Fruit fly (Drosophila melanogaster) whole organism, embryonic: ENCODE data around the gene mRpL30.

Experiments
- ATbp ChIP-seq: fragments of 200-800 bp; sonication (Bioruptor generic); optimal IDR thresholded peaks from 2 replicates; lab custom pipeline; 2017; ENCODE audit warnings: missing biosample characterization, mild to moderate bottlenecking, missing genetic modification characterization, missing genetic modification reagents
- Atf6 ChIP-seq: fragments of 200-800 bp; sonication (Bioruptor generic); IDR thresholded peaks from 2 replicates; pipeline ENCODE4 v1.3.6; 2022; ENCODE audit warnings: missing biosample characterization, missing genetic modification characterization
- C15 ChIP-seq: fragments of 200-800 bp; sonication (Bioruptor generic); IDR thresholded peaks from 3 replicates; pipeline ENCODE4 v1.3.6; 2022; ENCODE audit warnings: missing biosample characterization, missing genetic modification characterization
- CG10267 ChIP-seq: fragments of 200-800 bp; sonication (Bioruptor generic); optimal IDR thresholded peaks from 2 replicates; lab custom pipeline; 2018; ENCODE audit warnings: missing biosample characterization, mild to moderate bottlenecking, missing genetic modification characterization, moderate library complexity
- CG10321 ChIP-seq: fragments of 200-800 bp; sonication (Bioruptor generic); IDR thresholded peaks from 2 replicates; pipeline ENCODE4 v1.3.6; 2022; ENCODE audit warnings: missing biosample characterization, missing genetic modification characterization
- CG11456 ChIP-seq: fragments of 200-800 bp; sonication (Bioruptor generic); IDR thresholded peaks from 3 replicates; pipeline ENCODE4 v1.3.6; 2022; ENCODE audit warnings: missing biosample characterization, missing genetic modification characterization
- CG11504 ChIP-seq: fragments of 200-800 bp; sonication (Bioruptor generic); optimal IDR thresholded peaks from 3 replicates; lab custom pipeline; 2019; ENCODE audit warnings: missing biosample characterization, mild to moderate bottlenecking, missing genetic modification characterization, moderate library complexity
- CG12236 ChIP-seq: fragments of 200-800 bp; sonication (Bioruptor generic); optimal IDR thresholded peaks from 2 replicates; lab custom pipeline; 2016; ENCODE audit warnings: missing biosample characterization, missing genetic modification characterization
- CG12299 ChIP-seq: fragments of 200-800 bp; sonication (Bioruptor generic); optimal IDR thresholded peaks from 2 replicates; lab custom pipeline; 2018; ENCODE audit warnings: missing biosample characterization, mild to moderate bottlenecking, missing genetic modification characterization
- CG12744 ChIP-seq: fragments of 200-800 bp; sonication (Bioruptor generic); optimal IDR thresholded peaks from 2 replicates; lab custom pipeline; 2016; ENCODE audit warnings: missing biosample characterization, missing genetic modification characterization
- CG13287 ChIP-seq: fragments of 200-800 bp; sonication (Bioruptor generic); IDR thresholded peaks from 2 replicates; pipeline ENCODE4 v1.3.6; 2022; ENCODE audit warnings: missing biosample characterization, missing genetic modification characterization; ENCODE audit not compliant: partially characterized antibody
- CG14710 ChIP-seq: fragments of 200-800 bp; sonication (Bioruptor generic); optimal IDR thresholded peaks from 3 replicates; lab custom pipeline; 2019; ENCODE audit warnings: missing biosample characterization, mild to moderate bottlenecking, missing genetic modification characterization, moderate library complexity
- CG15696 ChIP-seq: fragments of 200-800 bp; sonication (Bioruptor generic); optimal IDR thresholded peaks from 2 replicates; lab custom pipeline; 2019; ENCODE audit warnings: missing biosample characterization, mild to moderate bottlenecking, missing genetic modification characterization, moderate library complexity
- CG2712 ChIP-seq: fragments of 200-800 bp; optimal IDR thresholded peaks from 3 replicates; lab custom pipeline; 2019; ENCODE audit warnings: missing biosample characterization, mild to moderate bottlenecking, missing genetic modification characterization, moderate library complexity
- CG30020 ChIP-seq: fragments of 200-800 bp; optimal IDR thresholded peaks from 2 replicates; lab custom pipeline; 2019; ENCODE audit warnings: missing biosample characterization, mild to moderate bottlenecking, missing genetic modification characterization, moderate library complexity
- CG31224 ChIP-seq: fragments of 200-800 bp; sonication (Bioruptor generic); IDR thresholded peaks from 2 replicates; pipeline ENCODE4 v1.3.6; 2022; ENCODE audit warnings: missing biosample characterization, missing genetic modification characterization
- CG32767 ChIP-seq: fragments of 200-800 bp; sonication (Bioruptor generic); IDR thresholded peaks from 2 replicates; pipeline ENCODE4 v1.3.6; 2022; ENCODE audit warnings: missing biosample characterization, missing genetic modification characterization
- CG6254 ChIP-seq: fragments of 200-800 bp; sonication (Bioruptor generic); optimal IDR thresholded peaks from 3 replicates; lab custom pipeline; 2017; ENCODE audit warnings: mild to moderate bottlenecking, missing biosample characterization, missing genetic modification reagents, missing genetic modification characterization
- CG8089 ChIP-seq: fragments of 200-800 bp; sonication (Bioruptor generic); optimal IDR thresholded peaks from 3 replicates; lab custom pipeline; 2016; ENCODE audit warnings: missing biosample characterization, missing genetic modification characterization
- CG8924 ChIP-seq: fragments of 200-800 bp; optimal IDR thresholded peaks from 3 replicates; lab custom pipeline; 2019; ENCODE audit warnings: missing biosample characterization, mild to moderate bottlenecking, missing genetic modification characterization, moderate library complexity
- CkIIα-i1 ChIP-seq: fragments of 200-800 bp; sonication (Bioruptor generic); IDR thresholded peaks from 2 replicates; pipeline ENCODE4 v1.3.6; 2022; ENCODE audit warnings: missing biosample characterization, missing genetic modification characterization
- CoRest ChIP-seq: fragments of 200-800 bp; sonication (Bioruptor generic); optimal IDR thresholded peaks from 3 replicates; lab custom pipeline; 2018; ENCODE audit warnings: missing biosample characterization, mild to moderate bottlenecking, missing genetic modification characterization, moderate library complexity
- E2f2 ChIP-seq: fragments of 200-800 bp; sonication (Bioruptor generic); IDR thresholded peaks from 2 replicates; pipeline ENCODE4 v1.3.6; 2022; ENCODE audit warnings: missing biosample characterization, missing genetic modification characterization
- HmgD ChIP-seq: fragments of 200-800 bp; sonication (Bioruptor generic); optimal IDR thresholded peaks from 3 replicates; lab custom pipeline; 2016; ENCODE audit warnings: missing biosample characterization, missing genetic modification characterization
- Hr51 ChIP-seq, 2 experiments: fragments of 200-800 bp; sonication (Bioruptor generic); optimal IDR thresholded peaks; 2 replicates in 1 of 2; 3 replicates in 1 of 2; lab custom pipeline; 2016 to 2018; ENCODE audit warnings: missing biosample characterization in 2 of 2, missing genetic modification characterization in 2 of 2, mild to moderate bottlenecking in 1 of 2, moderate library complexity in 1 of 2
- NC2α ChIP-seq: fragments of 200-800 bp; sonication (Bioruptor generic); optimal IDR thresholded peaks from 2 replicates; lab custom pipeline; 2016; ENCODE audit warnings: missing biosample characterization, missing genetic modification characterization
- Nf-YC ChIP-seq: fragments of 200-800 bp; optimal IDR thresholded peaks from 3 replicates; lab custom pipeline; 2019; ENCODE audit warnings: missing biosample characterization, mild to moderate bottlenecking, missing genetic modification characterization, moderate library complexity
- Rx ChIP-seq: fragments of 200-800 bp; sonication (Bioruptor generic); IDR thresholded peaks from 2 replicates; pipeline ENCODE4 v1.3.6; 2022; ENCODE audit warnings: missing biosample characterization, missing genetic modification characterization
- Stat92E ChIP-seq, 3 experiments: fragments of >200 bp in 2 of 3; fragments of 200-800 bp in 1 of 3; sonication (Bioruptor generic) in 1 of 3; optimal IDR thresholded peaks; 2 replicates each; lab custom pipeline; 2017 to 2019; ENCODE audit warnings: missing biosample characterization in 3 of 3, missing genetic modification characterization in 3 of 3, mild to moderate bottlenecking in 1 of 3, moderate library complexity in 1 of 3
- Vsx1 ChIP-seq: fragments of 200-800 bp; sonication (Bioruptor generic); optimal IDR thresholded peaks from 2 replicates; lab custom pipeline; 2017; ENCODE audit warnings: missing biosample characterization, mild to moderate bottlenecking, missing genetic modification characterization, missing genetic modification reagents
- ara ChIP-seq: fragments of 200-800 bp; sonication (Bioruptor generic); IDR thresholded peaks from 2 replicates; pipeline ENCODE4 v1.3.6; 2022; ENCODE audit warnings: missing biosample characterization, missing genetic modification characterization
- bbx ChIP-seq: fragments of 200-800 bp; sonication (Bioruptor generic); IDR thresholded peaks from 2 replicates; pipeline ENCODE4 v1.3.6; 2022; ENCODE audit warnings: missing biosample characterization, missing genetic modification characterization; ENCODE audit not compliant: partially characterized antibody
- bsh ChIP-seq, 2 experiments: fragments of 200-800 bp; sonication (Bioruptor generic); optimal IDR thresholded peaks; 2 replicates each; lab custom pipeline; 2017 to 2018; ENCODE audit warnings: mild to moderate bottlenecking in 2 of 2, missing biosample characterization in 2 of 2, missing genetic modification characterization in 2 of 2, moderate library complexity in 1 of 2
- cato ChIP-seq: fragments of 200-800 bp; sonication (Bioruptor generic); optimal IDR thresholded peaks from 2 replicates; lab custom pipeline; 2016; ENCODE audit warnings: missing biosample characterization, missing genetic modification characterization, borderline replicate concordance
- chm ChIP-seq: fragments of 200-800 bp; sonication (Bioruptor generic); IDR thresholded peaks from 2 replicates; pipeline ENCODE4 v1.3.6; 2022; ENCODE audit warnings: missing biosample characterization, missing genetic modification characterization
- fu2 ChIP-seq: fragments of 200-800 bp; sonication (Bioruptor generic); optimal IDR thresholded peaks from 2 replicates; lab custom pipeline; 2016; ENCODE audit warnings: missing biosample characterization, missing genetic modification characterization
- hb ChIP-seq: fragments of 200-800 bp; sonication (Bioruptor generic); IDR thresholded peaks from 3 replicates; pipeline ENCODE4 v1.3.6; 2022; ENCODE audit warnings: missing biosample characterization, missing genetic modification characterization; ENCODE audit not compliant: partially characterized antibody
- seq ChIP-seq: fragments of 200-800 bp; sonication (Bioruptor generic); IDR thresholded peaks from 2 replicates; pipeline ENCODE4 v1.3.6; 2022; ENCODE audit warnings: missing biosample characterization, missing genetic modification characterization
- shn ChIP-seq: fragments of 200-800 bp; sonication (Bioruptor generic); optimal IDR thresholded peaks from 3 replicates; lab custom pipeline; 2016; ENCODE audit warnings: missing biosample characterization, missing genetic modification characterization
- sna ChIP-seq: fragments of 200-800 bp; sonication (Bioruptor generic); IDR thresholded peaks from 2 replicates; pipeline ENCODE4 v1.3.6; 2022; ENCODE audit warnings: missing biosample characterization, missing genetic modification characterization; ENCODE audit not compliant: partially characterized antibody
- sr ChIP-seq: fragments of 200-800 bp; sonication (Bioruptor generic); IDR thresholded peaks from 3 replicates; pipeline ENCODE4 v1.3.6; 2022; ENCODE audit warnings: missing biosample characterization, missing genetic modification characterization
- tio ChIP-seq: fragments of 200-800 bp; sonication (Bioruptor generic); optimal IDR thresholded peaks from 2 replicates; lab custom pipeline; 2017; ENCODE audit warnings: missing biosample characterization, missing genetic modification characterization, inconsistent platforms
- toy ChIP-seq: fragments of 200-800 bp; sonication (Bioruptor generic); IDR thresholded peaks from 2 replicates; pipeline ENCODE4 v1.3.6; 2022; ENCODE audit warnings: missing biosample characterization, missing genetic modification characterization
- trem ChIP-seq: fragments of 200-800 bp; optimal IDR thresholded peaks from 3 replicates; lab custom pipeline; 2019; ENCODE audit warnings: missing biosample characterization, mild to moderate bottlenecking, missing genetic modification characterization, moderate library complexity
- unc-4 ChIP-seq: fragments of 200-800 bp; sonication (Bioruptor generic); IDR thresholded peaks from 2 replicates; pipeline ENCODE4 v1.3.6; 2022; ENCODE audit warnings: missing biosample characterization, missing genetic modification characterization; ENCODE audit not compliant: partially characterized antibody
- wek ChIP-seq: fragments of 200-800 bp; sonication (Bioruptor generic); optimal IDR thresholded peaks from 3 replicates; lab custom pipeline; 2018; ENCODE audit warnings: missing biosample characterization, mild to moderate bottlenecking, missing genetic modification characterization, moderate library complexity
- zen2 ChIP-seq: fragments of 200-800 bp; sonication (Bioruptor generic); IDR thresholded peaks from 3 replicates; pipeline ENCODE4 v1.3.6; 2022; ENCODE audit warnings: missing biosample characterization, missing genetic modification characterization; ENCODE audit not compliant: partially characterized antibody
- zf30C ChIP-seq: fragments of 200-800 bp; sonication (Bioruptor generic); optimal IDR thresholded peaks from 3 replicates; lab custom pipeline; 2018; ENCODE audit warnings: missing biosample characterization, mild to moderate bottlenecking, missing genetic modification characterization

The mRpL30 gene

DNA sequence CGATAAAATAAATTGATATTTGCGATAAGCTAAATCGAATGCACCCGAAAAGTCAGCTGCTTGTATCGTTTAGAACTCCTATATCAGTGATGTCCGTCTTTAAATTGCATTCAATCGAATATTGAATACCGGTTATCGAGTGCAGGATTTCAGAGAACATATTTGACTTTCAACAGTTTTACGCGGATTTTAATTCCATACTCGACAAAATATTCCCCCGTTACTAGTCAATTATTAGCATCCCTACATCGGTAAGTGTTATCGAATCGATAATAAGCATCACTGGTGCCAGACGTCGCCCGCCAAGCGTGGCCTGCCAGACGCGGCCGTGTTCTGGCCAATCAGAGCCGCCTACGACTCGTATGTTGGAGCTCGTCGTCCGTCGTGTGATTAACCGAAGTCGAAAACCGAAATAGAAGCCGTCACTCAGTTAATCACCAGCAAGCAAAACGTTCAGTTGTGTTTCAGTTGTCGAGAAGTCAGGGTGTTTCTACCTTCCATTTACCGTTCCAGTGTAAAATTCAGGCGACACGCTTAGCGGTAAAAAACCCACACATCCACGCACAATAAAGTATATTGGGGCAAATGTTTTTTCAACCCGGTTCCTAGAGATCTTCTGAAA is 40.2 kb downstream of the mRpL30 start, which contains the start of gene ctp (continued):
- TF ChIP-seq CG12236 (GFP tag; lab: Kevin White, UChicago) (no peak), Nf-YC (peak; percentile 100), C15 (GFP tag; lab: Robert Waterston, UW) (no peak), Stat92E (GFP tag; optimal IDR thresholded peaks at IDR 0.05; lab: Kevin White, UChicago) (peak in 1 of 3 experiments; percentile 40), CG12744 (GFP tag; lab: Kevin White, UChicago) (no peak), CG6254 (GFP tag; lab: Kevin White, UChicago) (peak; percentile 26), tio (GFP tag; lab: Kevin White, UChicago) (no peak), sr (GFP tag; lab: Robert Waterston, UW) (no peak; the same call in 2 of the 3 replicates), NC2α (GFP tag; lab: Kevin White, UChicago) (no peak), toy (GFP tag; lab: Robert Waterston, UW) (no peak), cato (GFP tag; lab: Kevin White, UChicago) (no peak), CG32767 (GFP tag; lab: Robert Waterston, UW) (no peak), CG31224 (GFP tag; lab: Robert Waterston, UW) (no peak), CG10267 (tag; lab: Kevin White, UChicago) (peak; percentile 8), Vsx1 (GFP tag; lab: Kevin White, UChicago) (peak; percentile 0), CG11504 (peak; percentile 37), CoRest (tag; lab: Kevin White, UChicago) (peak; percentile 51), CG11456 (0 out of 3 replicates have a peak, but pooled peaks have one; percentile 53), E2f2 (GFP tag; lab: Robert Waterston, UW) (peak; percentile 55; the same call in 1 of the 2 replicates), unc-4 (GFP tag; lab: Robert Waterston, UW) (peak; percentile 66), zf30C (peak; percentile 36), Atf6 (peak; percentile 40; the same call in 1 of the 2 replicates), chm (GFP tag; lab: Robert Waterston, UW) (0 out of 2 replicates have a peak, but pooled peaks have one; percentile 16), bsh (GFP tag; optimal IDR thresholded peaks at IDR 0.05; lab: Kevin White, UChicago) (peak; percentile 22 to 39), Rx (GFP tag; lab: Robert Waterston, UW) (no peak), CG12299 (tag; lab: Kevin White, UChicago) (no peak), CG30020 (tag; lab: Kevin White, UChicago) (peak; percentile 3), trem (tag; lab: Kevin White, UChicago) (peak; percentile 31), seq (peak; percentile 56; the same call in 1 of the 2 replicates), hb (GFP tag; lab: Robert Waterston, UW) (peak; percentile 69; the same call in 1 of the 3 replicates), CG15696 (tag; lab: Kevin White, UChicago) (peak; percentile 2), HmgD (GFP tag; lab: Kevin White, UChicago) (peak; percentile 37), bbx (GFP tag; lab: Robert Waterston, UW) (peak; percentile 58), sna (peak; percentile 71), CG14710 (peak; percentile 49), CkIIα-i1 (GFP tag; lab: Robert Waterston, UW) (no peak), CG8924 (tag; lab: Kevin White, UChicago) (peak; percentile 50), CG8089 (GFP tag; lab: Kevin White, UChicago) (no peak), shn (GFP tag; lab: Kevin White, UChicago) (peak; percentile 52), fu2 (GFP tag; lab: Kevin White, UChicago) (peak; percentile 3), CG13287 (GFP tag; lab: Robert Waterston, UW) (peak; percentile 76), zen2 (peak; percentile 36; the same call in 1 of the 3 replicates), Hr51 (GFP tag; optimal IDR thresholded peaks at IDR 0.05; lab: Kevin White, UChicago) (peak; percentile 39 to 56), CG2712 (peak; percentile 48), ara (GFP tag; lab: Robert Waterston, UW) (no peak), CG10321 (GFP tag; lab: Robert Waterston, UW) (no peak), ATbp (GFP tag; lab: Kevin White, UChicago) (no peak), wek (GFP tag; lab: Kevin White, UChicago) (no peak)
